Fruit fly (Drosophila melanogaster) whole organism, adult: ENCODE measurements around the gene CG11811.

ENCODE experiments used
- CG14711 ChIP-seq: fragments of 200-800 bp; sonication (Bioruptor generic); optimal IDR thresholded peaks from 2 replicates; lab custom pipeline; 2018; ENCODE audit warnings: missing biosample characterization, mild to moderate bottlenecking, missing genetic modification characterization, moderate library complexity
- CG5204 ChIP-seq: fragments of 200-800 bp; sonication (Bioruptor generic); optimal IDR thresholded peaks from 2 replicates; lab custom pipeline; 2016; ENCODE audit warnings: missing biosample characterization, missing genetic modification characterization
- CG7045 ChIP-seq: fragments of 200-800 bp; sonication (Bioruptor generic); optimal IDR thresholded peaks from 2 replicates; lab custom pipeline; 2017; ENCODE audit warnings: missing biosample characterization, mild to moderate bottlenecking, missing genetic modification characterization
- CG7101 ChIP-seq: fragments of 200-800 bp; sonication (Bioruptor generic); optimal IDR thresholded peaks from 2 replicates; lab custom pipeline; 2018; ENCODE audit warnings: missing biosample characterization, mild to moderate bottlenecking, missing genetic modification characterization, moderate library complexity
- Clk ChIP-seq: fragments of 200-800 bp; sonication (Bioruptor generic); optimal IDR thresholded peaks from 2 replicates; lab custom pipeline; 2017; ENCODE audit warnings: missing biosample characterization, missing genetic modification characterization
- Crg-1 ChIP-seq: fragments of 200-800 bp; sonication (Bioruptor generic); optimal IDR thresholded peaks from 2 replicates; lab custom pipeline; 2016; ENCODE audit warnings: missing biosample characterization, missing genetic modification characterization
- Hr96 ChIP-seq: fragments of 200-800 bp; sonication (Bioruptor generic); optimal IDR thresholded peaks from 2 replicates; lab custom pipeline; 2016; ENCODE audit warnings: missing biosample characterization, missing genetic modification characterization
- cnc ChIP-seq, 2 experiments: fragments of >200 bp; optimal IDR thresholded peaks; 2 replicates each; lab custom pipeline; 2017
- kay ChIP-seq: fragments of 200-800 bp; sonication (Bioruptor generic); peaks from one replicate; lab custom pipeline; 2016; ENCODE audit warnings: missing biosample characterization, missing genetic modification characterization, borderline replicate concordance
- tj ChIP-seq: fragments of 200-800 bp; sonication (Bioruptor generic); optimal IDR thresholded peaks from 3 replicates; lab custom pipeline; 2017; ENCODE audit warnings: missing biosample characterization, mild to moderate bottlenecking, missing genetic modification characterization, moderate library complexity
- toe ChIP-seq: fragments of 200-800 bp; sonication (Bioruptor generic); optimal IDR thresholded peaks from 2 replicates; lab custom pipeline; 2016; ENCODE audit warnings: missing biosample characterization, missing genetic modification characterization

DNA sequence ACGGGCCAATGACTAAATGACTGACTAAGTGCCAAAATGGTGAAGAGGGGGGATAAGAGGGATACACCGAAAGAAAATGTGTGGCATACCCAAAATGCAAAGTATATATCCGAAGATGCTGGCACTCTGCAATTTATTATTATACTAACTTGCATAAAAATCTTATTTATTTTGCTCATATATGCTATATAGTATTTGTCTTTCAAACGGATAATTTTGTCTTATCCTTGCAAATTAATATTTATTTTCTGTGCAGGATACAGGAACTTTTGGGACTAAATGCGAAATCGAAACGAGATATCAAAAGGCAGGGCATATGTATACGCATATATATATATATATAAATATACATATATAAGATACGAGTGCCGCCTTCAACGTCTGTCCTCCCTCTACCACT is 20.5 kb downstream of the CG11811 start:
- no peak for TF ChIP-seq CG5204 (GFP tag; lab: Kevin White, UChicago)
- no peak for TF ChIP-seq toe (GFP tag; lab: Kevin White, UChicago)
- no peak for TF ChIP-seq tj (GFP tag; lab: Kevin White, UChicago)
- no peak for TF ChIP-seq cnc (optimal IDR thresholded peaks at IDR 0.05; lab: Kevin White, UChicago)
- no peak for TF ChIP-seq CG14711 (tag; lab: Kevin White, UChicago)
- TF ChIP-seq Hr96 (GFP tag; lab: Kevin White, UChicago) = no peak
- no peak for TF ChIP-seq Clk (GFP tag; lab: Kevin White, UChicago)
- TF ChIP-seq Crg-1 (GFP tag; lab: Kevin White, UChicago) = no peak
- TF ChIP-seq kay = no peak
- no peak for TF ChIP-seq CG7045 (GFP tag; lab: Kevin White, UChicago)
- TF ChIP-seq CG7101 (tag; lab: Kevin White, UChicago) = no peak
